Fruit fly (Drosophila melanogaster) ovary, adult (tissue): ENCODE data around the gene RhoGAP93B.

Experiments used
- CG17801 ChIP-seq: fragments of 200-800 bp; optimal IDR thresholded peaks from 2 replicates; lab custom pipeline; 2019; ENCODE audit warnings: missing biosample characterization, mild to moderate bottlenecking, missing genetic modification characterization, moderate library complexity; ENCODE audit not compliant: partially characterized antibody

RhoGAP93B gene

DNA sequence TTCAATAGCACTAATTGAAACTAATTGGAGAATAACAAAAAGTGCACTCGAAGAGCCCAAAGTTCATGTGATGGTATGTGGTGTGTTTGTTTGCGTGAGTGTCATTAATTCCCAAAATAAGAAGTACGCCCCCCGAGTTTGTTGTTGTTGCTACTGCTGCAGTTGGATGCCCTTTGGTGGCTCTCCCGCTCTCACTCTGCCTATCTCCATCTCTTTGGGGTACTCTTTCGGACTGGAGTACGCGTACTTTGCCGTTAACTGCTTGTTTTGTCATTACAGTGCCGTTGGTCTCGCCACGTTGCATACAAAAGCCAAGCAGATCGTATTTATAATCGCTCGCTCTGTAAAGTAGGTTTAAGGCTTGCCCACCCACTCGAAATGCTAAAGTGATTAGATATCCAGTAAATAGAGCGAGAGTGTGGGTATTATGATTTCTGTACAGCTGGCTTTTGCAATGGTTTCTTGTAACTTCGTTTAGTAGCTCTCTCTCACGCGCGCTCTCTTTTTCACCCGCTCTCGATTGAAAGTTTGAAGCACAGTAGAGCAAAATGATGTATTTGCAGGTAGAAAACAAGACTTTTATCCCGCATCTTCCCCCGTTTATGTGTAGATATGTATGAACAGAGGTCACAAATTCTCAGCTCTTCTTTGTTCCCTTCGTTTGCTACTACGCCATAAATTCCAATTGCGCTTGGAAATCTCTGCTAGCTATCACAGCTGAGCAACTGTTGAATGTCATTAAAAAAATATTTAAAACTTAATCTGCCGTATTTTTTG lies 14.5 kb upstream of the RhoGAP93B start:
- peak; percentile 45 for TF ChIP-seq CG17801 (GFP tag; lab: Kevin White, UChicago)

DNA sequence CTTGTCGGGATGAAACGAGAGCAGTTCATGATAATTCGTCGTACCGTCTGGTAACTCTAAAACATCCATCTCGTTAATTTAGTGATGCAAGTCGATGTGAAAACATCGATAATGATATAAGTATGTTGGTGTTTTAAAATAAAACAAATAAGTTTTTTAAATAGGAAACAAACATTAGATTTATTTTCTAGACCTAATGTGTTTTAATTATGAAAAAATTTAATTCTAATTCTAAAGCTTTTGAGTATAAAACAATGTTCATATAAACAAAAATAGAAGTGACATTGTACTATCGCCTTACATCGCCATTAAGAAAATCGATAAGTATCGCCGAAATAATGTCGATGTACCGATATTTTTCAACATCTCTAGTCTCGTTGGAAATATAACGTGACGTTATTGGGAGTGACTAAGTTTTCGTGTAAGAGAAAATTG lies 13.4 kb upstream of the RhoGAP93B start, which contains the start of gene Rab11:
Gene Rab11, plus strand, starts transcription at position 363 of the 435 bp plus-strand sequence.
- TF ChIP-seq CG17801 (GFP tag; lab: Kevin White, UChicago), result peak; percentile 76

dm6 chr3R:21109712-21110111 lies 12.1 kb upstream of the RhoGAP93B start:
- TF ChIP-seq CG17801 (GFP tag; lab: Kevin White, UChicago), result no peak

DNA sequence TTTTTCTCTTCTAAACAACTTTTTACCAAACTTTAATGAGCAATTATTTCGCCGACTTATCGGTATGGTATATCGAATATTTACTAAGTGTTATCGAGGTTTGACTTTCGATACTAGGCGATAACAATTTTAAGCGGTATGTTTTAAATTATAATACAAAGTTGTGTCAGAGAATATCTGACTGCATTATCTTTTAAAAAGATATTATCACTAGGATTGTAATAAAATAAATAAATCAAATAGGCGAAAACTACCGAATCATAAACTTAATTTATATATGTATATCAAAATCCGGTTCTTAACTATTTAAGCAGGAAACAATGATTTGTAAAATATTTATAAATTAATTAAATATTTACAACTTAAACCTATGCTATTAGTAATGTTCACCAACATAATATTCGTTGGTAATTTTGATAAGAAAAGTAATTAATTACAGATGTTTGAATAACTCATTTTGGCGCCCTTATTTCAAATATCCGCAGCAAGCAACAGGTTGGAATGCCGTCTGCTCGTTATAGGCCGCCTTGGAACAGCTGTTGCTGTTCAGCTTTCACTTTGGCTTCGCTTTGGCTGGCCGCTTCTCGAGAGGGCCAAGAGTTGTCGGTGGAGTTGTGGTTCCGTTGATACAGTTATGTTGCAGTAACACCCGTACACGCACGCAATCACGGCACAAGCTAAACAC lies 10.4 kb upstream of the RhoGAP93B start, which contains the start of the genes Sec15 and rtet:
Gene Sec15, minus strand, starts transcription at position 66 of the 685 bp plus-strand sequence.
Gene rtet, plus strand, starts transcription at position 540 of the 685 bp plus-strand sequence.
- TF ChIP-seq CG17801 (GFP tag; lab: Kevin White, UChicago), result peak; percentile 73

- no peak for TF ChIP-seq CG17801 (GFP tag; lab: Kevin White, UChicago)
These were observed 4.8 kb upstream of the RhoGAP93B start for dm6 chr3R:21102477-21102876.

- peak; percentile 15 for TF ChIP-seq CG17801 (GFP tag; lab: Kevin White, UChicago)
These were observed 4.0 kb upstream of the RhoGAP93B start, which contains the start of the genes CG7044 and Tbc1d22 for dm6 chr3R:21101453-21102214. Gene CG7044, minus strand, starts transcription at chr3R:21101718. Gene Tbc1d22, plus strand, starts transcription at chr3R:21102199.

dm6 chr3R:21097160-21097559 lies 467 bp downstream of the RhoGAP93B start:
- no peak for TF ChIP-seq CG17801 (GFP tag; lab: Kevin White, UChicago)

DNA sequence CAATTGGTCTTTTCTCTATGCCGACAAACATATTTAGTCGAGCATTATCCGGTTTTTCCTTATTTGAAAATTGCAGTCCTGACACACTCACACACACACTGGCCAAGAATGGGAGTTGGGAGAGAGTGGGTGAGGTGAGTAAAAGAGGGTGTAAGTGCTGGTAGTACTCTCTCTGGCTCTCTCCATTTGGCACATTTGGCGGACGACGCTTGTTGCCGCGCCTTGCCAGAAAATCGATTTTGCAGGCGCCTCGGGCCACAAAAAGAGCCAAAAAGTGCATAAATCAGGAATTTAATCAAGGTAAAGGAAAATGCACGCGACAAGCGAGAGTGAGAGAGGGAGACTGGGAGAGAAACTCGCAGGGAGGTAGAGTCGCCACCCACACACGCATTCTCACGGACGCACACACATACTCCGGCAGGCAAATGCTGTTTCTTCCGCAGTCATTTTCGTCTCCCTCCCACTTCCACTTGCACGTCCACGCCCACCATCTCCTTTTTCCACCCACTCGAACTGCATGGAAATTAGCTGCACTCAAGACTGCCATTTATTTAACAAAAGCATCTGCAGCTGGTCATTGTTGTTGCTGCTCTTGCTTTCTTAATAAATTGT lies 989 bp downstream of the RhoGAP93B start:
- no peak for TF ChIP-seq CG17801 (GFP tag; lab: Kevin White, UChicago)

dm6 chr3R:21094292-21094691 lies 3.3 kb downstream of the RhoGAP93B start:
- no peak for TF ChIP-seq CG17801 (GFP tag; lab: Kevin White, UChicago)

DNA sequence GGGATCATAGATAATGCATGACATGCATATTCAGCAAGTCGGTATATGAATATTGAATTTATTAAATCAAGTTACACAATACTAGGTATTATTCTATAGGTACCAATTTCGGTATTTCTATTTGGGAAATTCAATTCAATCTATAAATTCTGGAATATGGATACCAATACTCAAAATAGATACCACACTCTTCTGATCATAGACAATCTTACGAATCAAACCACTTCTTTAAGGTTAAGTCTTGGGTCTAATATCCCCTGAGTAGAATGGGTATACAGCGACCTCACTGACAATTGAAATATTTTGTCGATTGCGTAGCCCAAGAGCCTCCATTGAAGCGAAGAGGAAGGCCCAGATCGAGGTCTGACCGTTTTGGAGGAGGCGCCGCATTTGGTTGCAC lies 4.8 kb downstream of the RhoGAP93B start:
- TF ChIP-seq CG17801 (GFP tag; lab: Kevin White, UChicago), result no peak

DNA sequence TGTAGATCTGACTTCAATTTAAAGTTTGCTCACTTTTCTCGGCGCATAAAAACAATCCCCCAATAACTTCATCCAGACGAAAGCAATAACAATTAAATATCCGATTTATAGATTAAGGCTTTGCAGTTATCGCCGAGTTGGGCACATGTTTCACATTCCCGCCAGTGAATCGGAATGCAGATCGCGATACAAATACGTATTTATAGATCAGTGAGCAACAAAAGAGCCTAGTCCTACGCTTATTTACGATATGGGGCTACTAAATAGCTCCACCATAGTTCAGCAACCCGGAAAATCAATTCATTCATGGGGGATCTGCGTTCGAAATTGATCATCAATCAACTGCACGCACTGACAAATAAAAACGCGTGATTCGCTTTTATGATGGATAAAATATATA lies 5.6 kb downstream of the RhoGAP93B start:
- TF ChIP-seq CG17801 (GFP tag; lab: Kevin White, UChicago), result no peak

DNA sequence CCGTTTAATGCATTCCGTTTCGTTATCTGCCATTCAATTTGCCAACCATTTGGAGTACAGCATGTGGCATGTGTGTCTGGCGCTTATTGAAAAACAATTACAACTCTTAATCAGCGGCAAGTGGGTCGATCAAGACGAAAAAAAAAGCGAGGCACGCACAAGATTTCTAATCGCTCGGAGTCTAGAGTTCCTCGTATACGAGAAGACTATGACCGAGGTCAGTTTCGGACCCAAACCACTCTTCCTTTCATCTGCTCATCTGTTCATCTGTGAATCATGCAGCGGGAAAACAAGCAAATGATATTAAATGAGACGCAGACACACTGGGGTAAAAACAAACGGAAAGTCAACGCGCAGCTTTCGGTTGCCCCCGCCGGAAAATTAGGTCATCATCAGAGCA lies 6.1 kb downstream of the RhoGAP93B start:
- TF ChIP-seq CG17801 (GFP tag; lab: Kevin White, UChicago), result no peak

- no peak for TF ChIP-seq CG17801 (GFP tag; lab: Kevin White, UChicago)
These were observed 7.2 kb downstream of the RhoGAP93B start for dm6 chr3R:21090230-21091021.

dm6 chr3R:21089416-21089815 lies 8.2 kb downstream of the RhoGAP93B start:
- TF ChIP-seq CG17801 (GFP tag; lab: Kevin White, UChicago), result no peak
